Worm (Caenorhabditis elegans) whole organism, early embryonic: ENCODE data around the gene F58F9.4.

ENCODE experiments used
- B0310.2 ChIP-seq: sonication (generic microtip); optimal IDR thresholded peaks from 2 replicates; lab custom pipeline; 2016; ENCODE audit warnings: mild to moderate bottlenecking, missing genetic modification characterization, missing compliant biosample characterization
- F13C5.2 ChIP-seq: sonication (generic microtip); optimal IDR thresholded peaks from 2 replicates; lab custom pipeline; 2017; ENCODE audit warnings: mild to moderate bottlenecking, missing genetic modification characterization, inconsistent platforms, missing compliant biosample characterization
- aly-1 ChIP-seq: sonication (generic microtip); optimal IDR thresholded peaks from 2 replicates; lab custom pipeline; 2016; ENCODE audit warnings: missing genetic modification characterization, missing compliant biosample characterization
- ama-1 ChIP-seq: fragments of 150-350 bp; optimal IDR thresholded peaks from 2 replicates; lab custom pipeline; 2014
- ceh-13 ChIP-seq: fragments of 200-800 bp; sonication (Bioruptor generic); optimal IDR thresholded peaks from 2 replicates; lab custom pipeline; 2018; ENCODE audit warnings: mild to moderate bottlenecking, missing genetic modification characterization, missing compliant biosample characterization
- ceh-36 ChIP-seq: sonication (generic microtip); optimal IDR thresholded peaks from 2 replicates; lab custom pipeline; 2016; ENCODE audit warnings: missing genetic modification characterization, inconsistent platforms, missing compliant biosample characterization
- ets-7 ChIP-seq: sonication (generic microtip); optimal IDR thresholded peaks from 2 replicates; lab custom pipeline; 2016; ENCODE audit warnings: missing genotype, missing genetic modification characterization, missing compliant biosample characterization
- flt-1 ChIP-seq: fragments of 200-800 bp; sonication (Bioruptor generic); IDR thresholded peaks from 2 replicates; pipeline ENCODE4 v1.3.6; 2022; ENCODE audit warnings: missing genetic modification characterization, missing compliant biosample characterization
- hmbx-1 ChIP-seq: sonication (generic microtip); optimal IDR thresholded peaks from 2 replicates; lab custom pipeline; 2016; ENCODE audit warnings: mild to moderate bottlenecking, missing genetic modification characterization, missing compliant biosample characterization
- hmg-4 ChIP-seq: fragments of 200-800 bp; sonication (Bioruptor generic); optimal IDR thresholded peaks from 2 replicates; lab custom pipeline; 2018; ENCODE audit warnings: mild to moderate bottlenecking, missing genetic modification characterization, missing compliant biosample characterization
- hnd-1 ChIP-seq: sonication (generic microtip); optimal IDR thresholded peaks from 2 replicates; lab custom pipeline; 2016; ENCODE audit warnings: missing genetic modification characterization, missing compliant biosample characterization
- pes-1 ChIP-seq: fragments of 200-800 bp; sonication (Bioruptor generic); IDR thresholded peaks from 2 replicates; pipeline ENCODE4 v1.3.6; 2022; ENCODE audit warnings: missing genetic modification reagents, missing genetic modification characterization, missing compliant biosample characterization
- scrt-1 ChIP-seq: fragments of 200-800 bp; sonication (Bioruptor generic); IDR thresholded peaks from 2 replicates; pipeline ENCODE4 v1.3.6; 2022; ENCODE audit warnings: missing genetic modification characterization, missing compliant biosample characterization
- sea-1 ChIP-seq: fragments of 200-800 bp; sonication (Bioruptor generic); conservative IDR thresholded peaks from 2 replicates; pipeline ENCODE4 v1.3.6; 2022; ENCODE audit warnings: missing genetic modification characterization, missing compliant biosample characterization
- tbx-11 ChIP-seq: fragments of 200-800 bp; sonication (Bioruptor generic); IDR thresholded peaks from 2 replicates; pipeline ENCODE4 v1.3.6; 2022; ENCODE audit warnings: missing genetic modification characterization, missing compliant biosample characterization
- tbx-37 ChIP-seq: fragments of 200-800 bp; sonication (Bioruptor generic); conservative IDR thresholded peaks from 2 replicates; pipeline ENCODE4 v1.3.6; 2022; ENCODE audit warnings: missing genetic modification reagents, missing genetic modification characterization, missing compliant biosample characterization
- tra-4 ChIP-seq: sonication (generic microtip); optimal IDR thresholded peaks from 2 replicates; lab custom pipeline; 2017; ENCODE audit warnings: missing genetic modification characterization, missing compliant biosample characterization

F58F9.4 gene

DNA sequence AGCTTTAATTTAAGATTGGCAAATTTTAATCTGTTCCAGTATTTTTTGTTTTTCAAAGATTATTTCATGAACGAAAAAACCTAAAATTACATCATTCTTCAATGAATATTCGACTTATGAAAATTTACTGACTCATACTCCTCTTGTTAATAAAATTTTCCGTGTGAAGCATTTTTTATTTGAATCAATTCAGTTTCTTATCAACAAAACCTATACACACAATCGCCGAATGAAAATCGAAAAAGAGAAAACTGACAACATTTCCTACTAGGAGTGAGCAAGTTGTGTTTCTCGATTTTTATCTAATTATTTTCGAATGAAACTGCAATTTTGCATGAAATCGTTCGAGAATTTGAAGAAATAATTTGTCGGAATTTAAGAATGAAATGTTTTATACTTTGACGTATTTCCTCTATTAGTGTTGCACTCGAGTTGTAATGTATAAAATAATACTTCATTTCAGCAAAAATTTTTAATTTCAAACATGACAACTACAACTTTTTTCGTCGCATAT, at the start of gene F58F9.4:
Gene F58F9.4, plus strand, starts transcription at position 464 of the 514 bp plus-strand sequence.
- TF ChIP-seq sea-1 (GFP tag; lab: Robert Waterston, UW), result no peak
- TF ChIP-seq aly-1, result no peak
- no peak for TF ChIP-seq ceh-13
- TF ChIP-seq scrt-1, result no peak
- no peak for TF ChIP-seq hnd-1 (tag; lab: Kevin White, UChicago)
- TF ChIP-seq tbx-37 (GFP tag; lab: Robert Waterston, UW), result no peak
- no peak for TF ChIP-seq pes-1
- TF ChIP-seq ama-1 (lab: Kevin White, UChicago), result no peak
- no peak for TF ChIP-seq ceh-36 (tag; lab: Kevin White, UChicago)
- no peak for TF ChIP-seq ets-7 (tag; lab: Kevin White, UChicago)
- no peak for TF ChIP-seq tbx-11 (GFP tag; lab: Robert Waterston, UW)
- TF ChIP-seq flt-1 (GFP tag; lab: Robert Waterston, UW), result no peak
- TF ChIP-seq F13C5.2 (tag; lab: Kevin White, UChicago), result no peak
- TF ChIP-seq B0310.2 (tag; lab: Kevin White, UChicago), result no peak

DNA sequence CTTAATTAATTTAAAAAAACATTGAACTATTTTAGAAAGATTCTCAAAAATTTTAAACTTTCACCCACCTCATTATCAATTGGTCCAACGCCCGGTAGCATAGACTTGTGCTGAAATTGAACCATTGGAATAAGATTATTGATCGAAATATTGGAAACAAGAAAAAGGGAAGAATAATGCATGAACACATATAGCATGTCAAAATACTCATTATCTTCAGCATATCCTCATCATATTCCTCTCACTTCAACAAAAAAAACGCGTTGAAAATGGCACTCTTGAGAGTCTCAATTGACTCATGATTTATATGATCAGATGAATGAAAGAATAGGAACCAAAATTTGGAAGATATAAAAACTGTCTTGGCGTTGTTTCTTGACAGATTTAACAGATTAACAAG, 47.1 kb upstream of the F58F9.4 start, which contains the start of gene unc-77:
Gene unc-77, minus strand, starts transcription at position 101 of the 400 bp plus-strand sequence.
- TF ChIP-seq tbx-37 (GFP tag; lab: Robert Waterston, UW) (no peak), flt-1 (GFP tag; lab: Robert Waterston, UW) (no peak), B0310.2 (tag; lab: Kevin White, UChicago) (no peak), F13C5.2 (tag; lab: Kevin White, UChicago) (no peak), sea-1 (GFP tag; lab: Robert Waterston, UW) (no peak), tra-4 (tag; lab: Kevin White, UChicago) (no peak), hmbx-1 (tag; lab: Kevin White, UChicago) (no peak), hnd-1 (tag; lab: Kevin White, UChicago) (no peak), ets-7 (tag; lab: Kevin White, UChicago) (no peak), ceh-36 (tag; lab: Kevin White, UChicago) (no peak), ama-1 (lab: Kevin White, UChicago) (no peak)

DNA sequence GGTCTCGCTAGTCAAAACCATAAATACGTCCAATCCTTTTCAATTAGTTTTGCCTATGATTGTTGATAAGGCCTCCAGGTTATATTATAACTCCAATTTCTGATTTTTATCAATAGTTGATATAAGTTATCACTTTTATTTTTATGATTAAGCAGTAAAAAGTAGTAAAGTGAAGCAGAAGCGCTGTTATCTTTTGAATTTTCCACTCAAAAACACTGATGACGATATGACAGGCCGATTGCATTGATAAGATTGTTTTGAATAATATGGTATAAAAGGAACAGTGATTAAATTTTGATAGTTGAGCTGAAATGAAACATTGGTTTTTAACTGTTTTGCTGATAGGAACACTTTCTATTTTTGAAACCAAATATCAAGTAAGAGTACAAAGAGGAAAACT, 45.2 kb upstream of the F58F9.4 start, which contains the start of gene asp-9:
Gene asp-9, plus strand, starts transcription at position 312 of the 400 bp plus-strand sequence.
- TF ChIP-seq scrt-1 (no peak), pes-1 (no peak), ets-7 (tag; lab: Kevin White, UChicago) (no peak), hnd-1 (tag; lab: Kevin White, UChicago) (no peak), ceh-13 (no peak), ceh-36 (tag; lab: Kevin White, UChicago) (no peak), hmg-4 (no peak), hmbx-1 (tag; lab: Kevin White, UChicago) (no peak), flt-1 (GFP tag; lab: Robert Waterston, UW) (no peak)

DNA sequence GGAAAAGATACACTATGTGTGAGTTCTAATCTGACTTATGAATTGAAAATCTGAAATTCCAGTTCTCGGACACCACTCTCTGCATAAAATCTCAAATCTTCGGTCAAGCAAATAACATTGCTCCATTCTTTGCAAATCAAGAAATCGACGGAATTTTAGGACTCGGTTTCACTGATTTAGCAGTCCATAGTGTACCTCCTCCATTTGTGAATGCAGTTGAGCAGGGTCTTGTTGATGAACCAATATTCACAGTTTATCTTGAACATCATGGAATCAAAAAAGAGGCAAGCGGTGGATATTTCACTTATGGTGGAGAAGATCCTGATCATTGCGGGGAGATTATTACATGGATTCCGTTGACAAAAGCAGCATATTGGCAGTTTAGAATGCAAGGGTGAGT, 43.7 kb upstream of the F58F9.4 start:
- TF ChIP-seq tra-4 (tag; lab: Kevin White, UChicago), result no peak
- no peak for TF ChIP-seq B0310.2 (tag; lab: Kevin White, UChicago)
- TF ChIP-seq ama-1 (lab: Kevin White, UChicago), result no peak
- no peak for TF ChIP-seq pes-1
- no peak for TF ChIP-seq F13C5.2 (tag; lab: Kevin White, UChicago)
- no peak for TF ChIP-seq sea-1 (GFP tag; lab: Robert Waterston, UW)
- no peak for TF ChIP-seq scrt-1

DNA sequence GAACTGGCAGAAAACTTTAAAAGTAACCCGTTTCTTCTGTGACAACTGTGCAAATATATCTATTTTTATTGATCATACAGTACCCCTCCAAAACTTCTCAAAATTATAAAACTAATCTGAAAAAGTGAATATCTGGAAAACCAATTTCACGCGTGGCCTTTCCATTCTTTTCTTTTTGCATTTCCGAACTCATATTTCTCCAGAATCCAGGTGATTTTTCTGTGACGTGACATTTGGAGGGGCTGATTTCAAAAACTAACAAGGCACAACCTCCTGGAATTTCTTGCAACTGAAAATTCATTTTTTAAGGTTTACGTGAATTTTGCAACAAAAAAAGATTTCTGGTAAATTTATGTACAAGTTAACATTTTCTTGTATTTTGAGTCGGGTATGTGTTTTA, 30.6 kb upstream of the F58F9.4 start:
- no peak for TF ChIP-seq sea-1 (GFP tag; lab: Robert Waterston, UW)
- no peak for TF ChIP-seq flt-1 (GFP tag; lab: Robert Waterston, UW)
- no peak for TF ChIP-seq ceh-13
- no peak for TF ChIP-seq ets-7 (tag; lab: Kevin White, UChicago)

DNA sequence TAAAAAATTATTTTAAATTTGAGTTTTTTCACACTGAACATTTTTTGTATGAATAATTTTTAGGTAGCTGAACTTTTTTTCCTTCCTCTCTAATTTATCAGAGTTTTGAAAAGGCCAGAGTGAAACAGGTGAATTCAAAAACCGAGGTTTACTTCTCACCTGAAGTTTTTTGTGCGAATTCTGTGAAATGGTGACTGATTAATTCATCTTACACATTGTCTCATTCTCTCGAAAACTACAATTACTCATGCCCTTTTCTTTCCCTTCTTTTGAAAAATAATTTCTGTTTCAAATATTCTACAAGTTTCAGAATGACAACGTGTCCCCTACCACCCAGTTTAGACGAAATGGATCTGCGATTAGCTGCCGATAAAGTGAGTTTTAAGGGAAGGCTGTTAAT, 29.1 kb upstream of the F58F9.4 start, which contains the start of gene tkr-2:
Gene tkr-2, plus strand, starts transcription at position 301 of the 400 bp plus-strand sequence.
- no peak for TF ChIP-seq hmbx-1 (tag; lab: Kevin White, UChicago)
- no peak for TF ChIP-seq ets-7 (tag; lab: Kevin White, UChicago)
- TF ChIP-seq ceh-36 (tag; lab: Kevin White, UChicago), result no peak
- no peak for TF ChIP-seq flt-1 (GFP tag; lab: Robert Waterston, UW)
- no peak for TF ChIP-seq hnd-1 (tag; lab: Kevin White, UChicago)
- no peak for TF ChIP-seq B0310.2 (tag; lab: Kevin White, UChicago)
- TF ChIP-seq tra-4 (tag; lab: Kevin White, UChicago), result no peak
- TF ChIP-seq hmg-4, result no peak
- no peak for TF ChIP-seq aly-1
- no peak for TF ChIP-seq tbx-11 (GFP tag; lab: Robert Waterston, UW)

DNA sequence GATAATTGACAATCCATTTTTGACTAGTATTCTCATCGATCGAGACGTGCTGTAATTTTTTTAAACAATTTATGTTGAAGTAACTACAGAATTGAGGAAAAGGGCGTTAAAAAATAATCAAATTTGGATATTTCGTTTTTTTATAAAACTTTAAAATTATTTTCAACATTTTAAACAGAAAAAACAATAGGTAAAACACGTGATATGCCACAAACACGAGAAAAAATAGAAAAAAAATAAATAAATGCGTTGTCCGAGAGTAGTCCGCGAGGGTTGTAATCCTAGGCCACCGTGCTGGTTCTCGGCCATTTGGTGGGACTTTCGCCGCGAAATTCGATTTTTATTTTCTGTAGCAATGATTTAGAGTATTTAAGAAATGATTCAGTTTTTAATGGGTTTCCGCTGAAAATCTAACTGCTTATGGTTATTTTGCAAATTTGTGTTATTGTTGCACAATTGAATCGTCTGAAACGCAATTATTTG, 24.5 kb upstream of the F58F9.4 start, which contains the start of gene C49A9.10:
Gene C49A9.10, minus strand, starts transcription at position 51 of the 483 bp plus-strand sequence.
- peak; percentile 10; the same call in 1 of the 2 replicates for TF ChIP-seq flt-1 (GFP tag; lab: Robert Waterston, UW)
- TF ChIP-seq tbx-37 (GFP tag; lab: Robert Waterston, UW), result peak; percentile 90
- TF ChIP-seq hmg-4, result no peak
- no peak for TF ChIP-seq ama-1 (lab: Kevin White, UChicago)
- peak; percentile 35 for TF ChIP-seq F13C5.2 (tag; lab: Kevin White, UChicago)
- peak; percentile 74; the same call in 1 of the 2 replicates for TF ChIP-seq pes-1
- 0 out of 2 replicates have a peak, but pooled peaks have one; percentile 23 for TF ChIP-seq scrt-1

DNA sequence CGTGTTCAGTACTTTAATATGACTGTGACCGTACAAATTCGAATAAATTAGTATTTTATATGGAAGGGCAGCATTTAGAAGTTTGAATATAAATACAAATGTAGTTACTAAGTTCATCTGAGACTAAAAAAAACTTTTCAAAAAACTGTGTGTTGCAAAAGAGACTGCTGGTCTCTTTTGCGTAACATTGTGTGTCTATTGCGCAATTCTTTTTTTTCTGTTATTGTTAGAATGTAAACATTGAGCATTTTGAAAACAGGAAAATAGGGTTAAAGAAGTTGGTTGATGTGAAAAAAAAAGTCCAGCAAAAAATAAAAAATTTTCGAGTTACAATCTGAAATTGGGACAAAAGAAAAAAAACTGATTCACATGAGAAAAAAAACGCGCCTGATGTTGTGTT, 21.5 kb upstream of the F58F9.4 start:
- TF ChIP-seq ets-7 (tag; lab: Kevin White, UChicago) (no peak), flt-1 (GFP tag; lab: Robert Waterston, UW) (no peak), F13C5.2 (tag; lab: Kevin White, UChicago) (no peak), hnd-1 (tag; lab: Kevin White, UChicago) (no peak), ceh-13 (no peak), hmbx-1 (tag; lab: Kevin White, UChicago) (no peak), pes-1 (no peak), ama-1 (lab: Kevin White, UChicago) (no peak), tbx-37 (GFP tag; lab: Robert Waterston, UW) (no peak), B0310.2 (tag; lab: Kevin White, UChicago) (no peak)
